Worm (Caenorhabditis elegans) whole organism, L2 larva: Measurements from ENCODE around the gene T05B11.4.

Source experiments
- lsy-2 ChIP-seq, 2 experiments: fragments of 150-350 bp in 1 of 2; sonication (generic microtip) in 1 of 2; optimal IDR thresholded peaks; 2 replicates each; lab custom pipeline; 2014 to 2017; ENCODE audit warnings: missing biosample characterization in 2 of 2, missing genetic modification characterization in 2 of 2
- nhr-11 ChIP-seq: fragments of 150-350 bp; optimal IDR thresholded peaks from 2 replicates; lab custom pipeline; 2014; ENCODE audit warnings: missing biosample characterization, missing genetic modification characterization

DNA sequence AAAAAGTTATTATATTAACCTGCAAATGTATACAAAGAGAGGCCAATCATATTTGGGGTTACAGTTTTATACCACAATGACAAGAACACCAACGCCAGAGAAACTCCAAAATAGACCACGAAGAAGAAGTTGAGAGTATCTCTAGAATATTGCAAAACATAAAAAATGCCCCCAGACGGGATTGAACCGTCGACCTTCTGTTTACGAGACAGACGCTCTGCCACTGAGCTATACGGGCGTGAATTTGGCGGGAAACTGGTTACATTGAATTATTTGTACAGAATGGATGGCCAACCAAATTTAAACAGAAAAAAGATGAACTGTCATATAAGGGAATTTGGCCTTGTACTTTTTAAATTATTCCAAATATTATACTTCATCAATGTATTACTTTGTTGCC is 24.0 kb downstream of the T05B11.4 start:
- TF ChIP-seq nhr-11 (tag; lab: Kevin White, UChicago) (no peak), lsy-2 (tag; optimal IDR thresholded peaks at IDR 0.05; lab: Kevin White, UChicago) (peak in 1 of 2 experiments; percentile 52)
